Fruit fly (Drosophila melanogaster): Measurements from ENCODE around the gene Acbp6.

Acbp6 gene

dm6 chr3L:7130574-7130973 lies 1.9 kb downstream of the Acbp6 start, which contains the start of gene Acbp3:
Gene Acbp3, plus strand, starts transcription at chr3L:7130874.
- TF ChIP-seq gl (tag; optimal IDR thresholded peaks at IDR 0.05): no peak
- TF ChIP-seq CG8159 (tag; optimal IDR thresholded peaks at IDR 0.05): no peak
- TF ChIP-seq EcR (GFP tag; optimal IDR thresholded peaks at IDR 0.05): no peak
- no peak for TF ChIP-seq CG14655 (GFP tag; optimal IDR thresholded peaks at IDR 0.05)
- no peak for TF ChIP-seq CG32121 (GFP tag; IDR thresholded peaks at IDR 0.05)

- TF ChIP-seq CG15710 (tag; optimal IDR thresholded peaks at IDR 0.05): no peak
- TF ChIP-seq CG13204 (GFP tag; optimal IDR thresholded peaks at IDR 0.05): no peak
- no peak for TF ChIP-seq CG4496 (GFP tag; IDR thresholded peaks at IDR 0.05)
- no peak for TF ChIP-seq Snoo (tag; optimal IDR thresholded peaks at IDR 0.05)
- no peak for TF ChIP-seq rn (GFP tag; IDR thresholded peaks at IDR 0.05)
These were observed 2.8 kb downstream of the Acbp6 start, which contains the start of gene Acbp2 for dm6 chr3L:7131447-7131983. Gene Acbp2, plus strand, starts transcription at chr3L:7131863.

dm6 chr3L:7132593-7132992 lies 3.9 kb downstream of the Acbp6 start:
- TF ChIP-seq CG8301 (tag; optimal IDR thresholded peaks at IDR 0.05) (no peak), Pif1B (GFP tag; optimal IDR thresholded peaks at IDR 0.05) (no peak), rn (GFP tag; IDR thresholded peaks at IDR 0.05) (no peak), CG17806 (tag; optimal IDR thresholded peaks at IDR 0.05) (no peak), Pif1A (GFP tag; optimal IDR thresholded peaks at IDR 0.05) (no peak), CG9948 (tag; optimal IDR thresholded peaks at IDR 0.05) (no peak), CG34367 (tag; optimal IDR thresholded peaks at IDR 0.05) (no peak), CG4496 (GFP tag; IDR thresholded peaks at IDR 0.05) (no peak), CG15710 (tag; optimal IDR thresholded peaks at IDR 0.05) (no peak), CG10348 (GFP tag; IDR thresholded peaks at IDR 0.05) (no peak)

dm6 chr3L:7133699-7134655 lies 5.3 kb downstream of the Acbp6 start, which contains the start of gene melt:
Gene melt, plus strand, starts transcription at chr3L:7134516.
- peak; percentile 69 for TF ChIP-seq CG32121 (GFP tag; IDR thresholded peaks at IDR 0.05)
- TF ChIP-seq Ets98B (GFP tag; IDR thresholded peaks at IDR 0.05): peak; percentile 54
- no peak; the same call in 1 of the 2 replicates for TF ChIP-seq CG12605 (GFP tag; IDR thresholded peaks at IDR 0.05)
- no peak for TF ChIP-seq EcR (GFP tag; optimal IDR thresholded peaks at IDR 0.05)
- TF ChIP-seq CG17806 (tag; optimal IDR thresholded peaks at IDR 0.05): peak; percentile 72
- peak; percentile 38 for TF ChIP-seq CG13204 (GFP tag; optimal IDR thresholded peaks at IDR 0.05)
- TF ChIP-seq CG8159 (tag; optimal IDR thresholded peaks at IDR 0.05): peak; percentile 87
- peak; percentile 93 for TF ChIP-seq CG14655 (GFP tag; optimal IDR thresholded peaks at IDR 0.05)
- peak; percentile 73 for TF ChIP-seq CG34367 (tag; optimal IDR thresholded peaks at IDR 0.05)
- TF ChIP-seq Pif1A (GFP tag; optimal IDR thresholded peaks at IDR 0.05): peak; percentile 91
- TF ChIP-seq gl (tag; optimal IDR thresholded peaks at IDR 0.05): no peak
- peak; percentile 87 for TF ChIP-seq Snoo (tag; optimal IDR thresholded peaks at IDR 0.05)
- TF ChIP-seq rn (GFP tag; IDR thresholded peaks at IDR 0.05): no peak
- TF ChIP-seq CG15710 (tag; optimal IDR thresholded peaks at IDR 0.05): peak; percentile 81
- TF ChIP-seq CG9948 (tag; optimal IDR thresholded peaks at IDR 0.05): peak; percentile 81
- peak; percentile 75 for TF ChIP-seq CG4496 (GFP tag; IDR thresholded peaks at IDR 0.05)
- peak; percentile 73 for TF ChIP-seq D1 (tag; optimal IDR thresholded peaks at IDR 0.05)
- TF ChIP-seq Pif1B (GFP tag; optimal IDR thresholded peaks at IDR 0.05): peak; percentile 89
- TF ChIP-seq CG8301 (tag; optimal IDR thresholded peaks at IDR 0.05): peak; percentile 90
- TF ChIP-seq CG10348 (GFP tag; IDR thresholded peaks at IDR 0.05): peak; percentile 12; the same call in 1 of the 2 replicates
- TF ChIP-seq fd96Ca (GFP tag; IDR thresholded peaks at IDR 0.05): peak; percentile 75

dm6 chr3L:7134818-7135217 lies 6.1 kb downstream of the Acbp6 start:
- TF ChIP-seq CG8159 (tag; optimal IDR thresholded peaks at IDR 0.05): peak; percentile 42
- no peak for TF ChIP-seq CG32121 (GFP tag; IDR thresholded peaks at IDR 0.05)
- TF ChIP-seq CG14655 (GFP tag; optimal IDR thresholded peaks at IDR 0.05): no peak
- peak; percentile 10 for TF ChIP-seq CG9948 (tag; optimal IDR thresholded peaks at IDR 0.05)
- no peak for TF ChIP-seq CG8301 (tag; optimal IDR thresholded peaks at IDR 0.05)
- peak; percentile 78 for TF ChIP-seq CG12605 (GFP tag; IDR thresholded peaks at IDR 0.05)
- peak; percentile 86 for TF ChIP-seq CG4496 (GFP tag; IDR thresholded peaks at IDR 0.05)
- TF ChIP-seq CG15710 (tag; optimal IDR thresholded peaks at IDR 0.05): peak; percentile 50
- peak; percentile 59; the same call in 1 of the 3 replicates for TF ChIP-seq fd96Ca (GFP tag; IDR thresholded peaks at IDR 0.05)
- peak; percentile 53 for TF ChIP-seq Ets98B (GFP tag; IDR thresholded peaks at IDR 0.05)
- peak; percentile 85 for TF ChIP-seq gl (tag; optimal IDR thresholded peaks at IDR 0.05)
- no peak for TF ChIP-seq Snoo (tag; optimal IDR thresholded peaks at IDR 0.05)
- TF ChIP-seq CG17806 (tag; optimal IDR thresholded peaks at IDR 0.05): peak; percentile 49
- TF ChIP-seq EcR (GFP tag; optimal IDR thresholded peaks at IDR 0.05): no peak
- TF ChIP-seq CG10348 (GFP tag; IDR thresholded peaks at IDR 0.05): no peak
- peak; percentile 58 for TF ChIP-seq CG34367 (tag; optimal IDR thresholded peaks at IDR 0.05)
- no peak for TF ChIP-seq D1 (tag; optimal IDR thresholded peaks at IDR 0.05)
- peak; percentile 41 for TF ChIP-seq Pif1A (GFP tag; optimal IDR thresholded peaks at IDR 0.05)
- TF ChIP-seq CG13204 (GFP tag; optimal IDR thresholded peaks at IDR 0.05): peak; percentile 58
- no peak for TF ChIP-seq Pif1B (GFP tag; optimal IDR thresholded peaks at IDR 0.05)
- TF ChIP-seq rn (GFP tag; IDR thresholded peaks at IDR 0.05): no peak
